Fruit fly (Drosophila melanogaster) whole organism: ENCODE results near the gene CG34150.

ENCODE experiments used
- CG8478 ChIP-seq: fragments of >200 bp; optimal IDR thresholded peaks from 2 replicates; lab custom pipeline; 2018; ENCODE audit warnings: inconsistent platforms
- EcR ChIP-seq, 2 experiments: fragments of >200 bp; optimal IDR thresholded peaks; 2 replicates each; lab custom pipeline; 2017; ENCODE audit warnings: missing biosample characterization in 2 of 2, missing genetic modification characterization in 2 of 2, missing genetic modification reagents in 2 of 2
- pan ChIP-seq: fragments of >200 bp; optimal IDR thresholded peaks from 2 replicates; lab custom pipeline; 2017
- psq ChIP-seq: fragments of >200 bp; optimal IDR thresholded peaks from 2 replicates; lab custom pipeline; 2017
- usp ChIP-seq: fragments of >200 bp; optimal IDR thresholded peaks from 2 replicates; lab custom pipeline; 2017; ENCODE audit warnings: missing biosample characterization, missing genetic modification characterization, mixed read lengths

DNA sequence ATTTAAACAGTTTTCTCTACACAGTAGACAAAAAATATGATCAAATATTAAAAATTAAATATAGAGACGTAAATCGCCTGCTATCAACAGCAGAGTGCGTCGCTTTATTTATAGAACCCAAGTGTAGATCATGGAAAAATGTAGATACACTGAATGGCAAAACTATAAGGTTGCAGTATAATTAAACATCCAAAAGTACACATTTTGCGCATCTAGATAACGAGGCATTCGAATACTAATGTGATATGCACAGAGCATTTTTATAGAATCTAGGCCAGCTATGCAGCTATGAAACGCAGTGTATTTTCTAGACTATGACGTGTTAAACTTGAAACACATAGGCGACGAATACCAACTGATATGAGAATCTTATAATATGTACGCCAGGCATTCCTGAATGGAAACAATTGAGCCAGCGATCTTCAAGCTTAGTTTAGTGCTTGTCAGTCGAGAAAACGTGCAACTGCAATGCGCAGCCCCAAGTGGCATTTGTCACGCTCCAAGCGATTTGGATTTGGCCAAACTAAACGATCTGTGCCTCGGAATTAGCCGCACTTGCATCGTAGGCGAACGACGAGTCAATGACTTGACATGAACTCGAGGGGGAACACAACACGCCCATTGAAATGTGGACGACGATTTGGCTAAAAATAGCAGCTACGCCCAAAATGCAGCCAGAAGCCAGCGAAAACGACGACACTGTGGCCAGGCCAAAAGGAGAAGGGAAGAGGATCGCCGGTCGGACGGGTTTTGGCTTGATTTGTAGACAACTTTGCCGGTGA is 3.0 kb upstream of the CG34150 start:
- no peak for TF ChIP-seq CG8478 (lab: Kevin White, UChicago)
- TF ChIP-seq usp (GFP tag; lab: Kevin White, UChicago), result no peak
- peak in 1 of 2 experiments; percentile 89 for TF ChIP-seq EcR (GFP tag; optimal IDR thresholded peaks at IDR 0.05; lab: Kevin White, UChicago)
- TF ChIP-seq pan (lab: Kevin White, UChicago), result no peak
- no peak for TF ChIP-seq psq
